Worm (Caenorhabditis elegans) whole organism, mixed stage, embryonic: ENCODE measurements around the gene rbm-26.

Source experiments
- elt-1 ChIP-seq: sonication (generic microtip); optimal IDR thresholded peaks from 2 replicates; lab custom pipeline; 2017; ENCODE audit warnings: missing genetic modification characterization, mild to moderate bottlenecking, missing compliant biosample characterization, antibody characterized with exemption, moderate library complexity, borderline replicate concordance; ENCODE audit not compliant: insufficient read depth
- lin-32 ChIP-seq: fragments of 200-800 bp; sonication (Bioruptor generic); optimal IDR thresholded peaks from 2 replicates; lab custom pipeline; 2018; ENCODE audit warnings: mild to moderate bottlenecking, missing genetic modification characterization, missing compliant biosample characterization
- mep-1 ChIP-seq: fragments of 150-350 bp; optimal IDR thresholded peaks from 2 replicates; lab custom pipeline; 2017; ENCODE audit warnings: missing biosample characterization, missing genetic modification reagents, missing genetic modification characterization, inconsistent platforms
- pha-4 ChIP-seq: fragments of 150-350 bp; optimal IDR thresholded peaks from 2 replicates; lab custom pipeline; 2018; ENCODE audit warnings: missing biosample characterization, missing genetic modification reagents, missing genetic modification characterization
- unc-62 ChIP-seq: fragments of 150-350 bp; optimal IDR thresholded peaks from 2 replicates; lab custom pipeline; 2014; ENCODE audit warnings: missing biosample characterization, missing genetic modification reagents, missing genetic modification characterization

- TF ChIP-seq unc-62 (GFP tag; lab: Kevin White, UChicago) (no peak), pha-4 (tag; lab: Kevin White, UChicago) (no peak), elt-1 (tag; lab: Kevin White, UChicago) (no peak), mep-1 (no peak), lin-32 (GFP tag; lab: Kevin White, UChicago) (no peak)
Observed at ce11 chrIII:5707546-5707945, 3.8 kb upstream of the rbm-26 start.
